Worm (Caenorhabditis elegans): ENCODE data around the gene K07H8.2.

ce11 chrIV:8328913-8329312 is 37.6 kb downstream of the K07H8.2 start, which contains the start of gene F35H10.2:
- TF ChIP-seq ama-1 (optimal IDR thresholded peaks at IDR 0.05) (no peak), ceh-36 (tag; optimal IDR thresholded peaks at IDR 0.05) (no peak), flt-1 (GFP tag; IDR thresholded peaks at IDR 0.05) (no peak), B0310.2 (tag; optimal IDR thresholded peaks at IDR 0.05) (no peak), hmg-4 (GFP tag; optimal IDR thresholded peaks at IDR 0.05) (no peak), tra-4 (tag; optimal IDR thresholded peaks at IDR 0.05) (no peak), F13C5.2 (tag; optimal IDR thresholded peaks at IDR 0.05) (no peak), scrt-1 (GFP tag; IDR thresholded peaks at IDR 0.05) (no peak), hnd-1 (tag; optimal IDR thresholded peaks at IDR 0.05) (no peak), tbx-37 (GFP tag; conservative IDR thresholded peaks at IDR 0.05) (no peak), ceh-13 (GFP tag; optimal IDR thresholded peaks at IDR 0.05) (no peak), tbx-11 (GFP tag; IDR thresholded peaks at IDR 0.05) (no peak)
